Fruit fly (Drosophila melanogaster) whole organism, embryonic: ENCODE results near the gene CG31100.

ENCODE experiments used
- Antp ChIP-seq: fragments of 200-800 bp; sonication (Bioruptor generic); optimal IDR thresholded peaks from 3 replicates; lab custom pipeline; 2016; ENCODE audit warnings: missing biosample characterization, missing genetic modification characterization
- B-H1 ChIP-seq: fragments of 200-800 bp; sonication (Bioruptor generic); IDR thresholded peaks from 3 replicates; pipeline ENCODE4 v1.3.6; 2022; ENCODE audit warnings: missing biosample characterization, missing genetic modification characterization
- CG10209 ChIP-seq: fragments of 200-800 bp; sonication (Bioruptor generic); optimal IDR thresholded peaks from 3 replicates; lab custom pipeline; 2017; ENCODE audit warnings: missing biosample characterization, mild to moderate bottlenecking, missing genetic modification characterization, missing genetic modification reagents
- CG10274 ChIP-seq: fragments of 200-800 bp; sonication (Bioruptor generic); optimal IDR thresholded peaks from 3 replicates; lab custom pipeline; 2017; ENCODE audit warnings: missing biosample characterization, mild to moderate bottlenecking, missing genetic modification characterization
- CG10366 ChIP-seq: fragments of 200-800 bp; sonication (Bioruptor generic); IDR thresholded peaks from 2 replicates; pipeline ENCODE4 v1.3.6; 2022; ENCODE audit warnings: missing biosample characterization, missing genetic modification characterization
- CG11504 ChIP-seq: fragments of 200-800 bp; sonication (Bioruptor generic); optimal IDR thresholded peaks from 3 replicates; lab custom pipeline; 2019; ENCODE audit warnings: missing biosample characterization, mild to moderate bottlenecking, missing genetic modification characterization, moderate library complexity
- CG12391 ChIP-seq: fragments of 200-800 bp; sonication (Bioruptor generic); optimal IDR thresholded peaks from 3 replicates; lab custom pipeline; 2018; ENCODE audit warnings: missing biosample characterization, mild to moderate bottlenecking, missing genetic modification characterization, moderate library complexity
- CG13287 ChIP-seq: fragments of 200-800 bp; sonication (Bioruptor generic); IDR thresholded peaks from 2 replicates; pipeline ENCODE4 v1.3.6; 2022; ENCODE audit warnings: missing biosample characterization, missing genetic modification characterization; ENCODE audit not compliant: partially characterized antibody
- CG13424 ChIP-seq: fragments of 200-800 bp; sonication (Bioruptor generic); optimal IDR thresholded peaks from 2 replicates; lab custom pipeline; 2019; ENCODE audit warnings: missing biosample characterization, mild to moderate bottlenecking, missing genetic modification characterization, moderate library complexity
- CG14667 ChIP-seq: fragments of 200-800 bp; sonication (Bioruptor generic); IDR thresholded peaks from 2 replicates; pipeline ENCODE4 v1.3.6; 2022; ENCODE audit warnings: missing biosample characterization, missing genetic modification characterization
- CG17829 ChIP-seq: fragments of 200-800 bp; optimal IDR thresholded peaks from 2 replicates; lab custom pipeline; 2019; ENCODE audit warnings: missing biosample characterization, mild to moderate bottlenecking, missing genetic modification characterization, moderate library complexity
- CG18262 ChIP-seq: fragments of 200-800 bp; optimal IDR thresholded peaks from 3 replicates; lab custom pipeline; 2019; ENCODE audit warnings: missing biosample characterization, mild to moderate bottlenecking, missing genetic modification characterization, moderate library complexity
- CG18476 ChIP-seq: fragments of 200-800 bp; sonication (Bioruptor generic); optimal IDR thresholded peaks from 2 replicates; lab custom pipeline; 2016; ENCODE audit warnings: missing biosample characterization, mild to moderate bottlenecking, missing genetic modification characterization
- CG2199 ChIP-seq: fragments of 200-800 bp; sonication (Bioruptor generic); IDR thresholded peaks from 3 replicates; pipeline ENCODE4 v1.3.6; 2022; ENCODE audit warnings: missing biosample characterization, missing genetic modification characterization
- CG32767 ChIP-seq: fragments of 200-800 bp; sonication (Bioruptor generic); IDR thresholded peaks from 2 replicates; pipeline ENCODE4 v1.3.6; 2022; ENCODE audit warnings: missing biosample characterization, missing genetic modification characterization
- CG3281 ChIP-seq: fragments of 200-800 bp; sonication (Bioruptor generic); optimal IDR thresholded peaks from 3 replicates; lab custom pipeline; 2017; ENCODE audit warnings: missing biosample characterization, mild to moderate bottlenecking, missing genetic modification characterization
- CG4730 ChIP-seq: fragments of 200-800 bp; sonication (Bioruptor generic); IDR thresholded peaks from 2 replicates; pipeline ENCODE4 v1.3.6; 2022; ENCODE audit warnings: missing biosample characterization, missing genetic modification characterization
- CG6765 ChIP-seq: fragments of 200-800 bp; sonication (Bioruptor generic); optimal IDR thresholded peaks from 3 replicates; lab custom pipeline; 2017; ENCODE audit warnings: missing biosample characterization, mild to moderate bottlenecking, missing genetic modification characterization
- CHES-1-like ChIP-seq: fragments of 200-800 bp; sonication (Bioruptor generic); optimal IDR thresholded peaks from 2 replicates; lab custom pipeline; 2016; ENCODE audit warnings: missing biosample characterization, missing genetic modification characterization
- CrebB ChIP-seq: fragments of 200-800 bp; sonication (Bioruptor generic); optimal IDR thresholded peaks from 3 replicates; lab custom pipeline; 2018; ENCODE audit warnings: missing biosample characterization, mild to moderate bottlenecking, missing genetic modification characterization
- Dip3 ChIP-seq: fragments of 200-800 bp; sonication (Bioruptor generic); optimal IDR thresholded peaks from 3 replicates; lab custom pipeline; 2016; ENCODE audit warnings: missing biosample characterization, missing genetic modification characterization
- E2f2 ChIP-seq: fragments of 200-800 bp; sonication (Bioruptor generic); IDR thresholded peaks from 2 replicates; pipeline ENCODE4 v1.3.6; 2022; ENCODE audit warnings: missing biosample characterization, missing genetic modification characterization
- Fer3 ChIP-seq: fragments of 200-800 bp; sonication (Bioruptor generic); optimal IDR thresholded peaks from 2 replicates; lab custom pipeline; 2018; ENCODE audit warnings: missing biosample characterization, mild to moderate bottlenecking, missing genetic modification characterization, moderate library complexity
- HLH4C ChIP-seq: fragments of 200-800 bp; sonication (Bioruptor generic); IDR thresholded peaks from 3 replicates; pipeline ENCODE4 v1.3.6; 2022; ENCODE audit warnings: missing biosample characterization, missing genetic modification characterization; ENCODE audit not compliant: partially characterized antibody
- HLH54F ChIP-seq: fragments of 200-800 bp; sonication (Bioruptor generic); optimal IDR thresholded peaks from 3 replicates; lab custom pipeline; 2016; ENCODE audit warnings: missing biosample characterization, missing genetic modification characterization
- HmgD ChIP-seq: fragments of 200-800 bp; sonication (Bioruptor generic); optimal IDR thresholded peaks from 3 replicates; lab custom pipeline; 2016; ENCODE audit warnings: missing biosample characterization, missing genetic modification characterization
- Hsf ChIP-seq: fragments of 200-800 bp; sonication (Bioruptor generic); optimal IDR thresholded peaks from 3 replicates; lab custom pipeline; 2016; ENCODE audit warnings: missing biosample characterization, missing genetic modification characterization
- Jarid2 ChIP-seq: fragments of 200-800 bp; sonication (Bioruptor generic); optimal IDR thresholded peaks from 3 replicates; lab custom pipeline; 2017; ENCODE audit warnings: mild to moderate bottlenecking, missing biosample characterization, missing genetic modification reagents, missing genetic modification characterization
- Lim3 ChIP-seq: fragments of 200-800 bp; sonication (Bioruptor generic); IDR thresholded peaks from 2 replicates; pipeline ENCODE4 v1.3.6; 2022; ENCODE audit warnings: missing biosample characterization, missing genetic modification characterization
- Myb ChIP-seq: fragments of 200-800 bp; sonication (Bioruptor generic); optimal IDR thresholded peaks from 2 replicates; lab custom pipeline; 2016; ENCODE audit warnings: missing biosample characterization, missing genetic modification characterization
- Oli ChIP-seq: fragments of 200-800 bp; sonication (Bioruptor generic); optimal IDR thresholded peaks from 2 replicates; lab custom pipeline; 2018; ENCODE audit warnings: missing biosample characterization, mild to moderate bottlenecking, missing genetic modification characterization, moderate library complexity
- Rfx ChIP-seq: fragments of 200-800 bp; sonication (Bioruptor generic); IDR thresholded peaks from 2 replicates; pipeline ENCODE4 v1.3.6; 2022; ENCODE audit warnings: missing biosample characterization, missing genetic modification characterization
- YL-1 ChIP-seq: fragments of 200-800 bp; sonication (Bioruptor generic); optimal IDR thresholded peaks from 3 replicates; lab custom pipeline; 2017; ENCODE audit warnings: missing biosample characterization, mild to moderate bottlenecking, missing genetic modification characterization
- bab2 ChIP-seq: fragments of 200-800 bp; sonication (Bioruptor generic); optimal IDR thresholded peaks from 2 replicates; lab custom pipeline; 2016; ENCODE audit warnings: missing biosample characterization, missing genetic modification characterization
- bowl ChIP-seq: fragments of 200-800 bp; sonication (Bioruptor generic); IDR thresholded peaks from 2 replicates; pipeline ENCODE4 v1.3.6; 2022; ENCODE audit warnings: missing biosample characterization, missing genetic modification characterization
- danr ChIP-seq: fragments of 200-800 bp; sonication (Bioruptor generic); IDR thresholded peaks from 2 replicates; pipeline ENCODE4 v1.3.6; 2022; ENCODE audit warnings: missing biosample characterization, missing genetic modification characterization
- dati ChIP-seq: fragments of 200-800 bp; sonication (Bioruptor generic); IDR thresholded peaks from 2 replicates; pipeline ENCODE4 v1.3.6; 2022; ENCODE audit warnings: missing biosample characterization, missing genetic modification characterization
- dimm ChIP-seq: fragments of 200-800 bp; sonication (Bioruptor generic); IDR thresholded peaks from 2 replicates; pipeline ENCODE4 v1.3.6; 2022; ENCODE audit warnings: missing biosample characterization, missing genetic modification characterization
- en ChIP-seq: fragments of 200-800 bp; sonication (Bioruptor generic); optimal IDR thresholded peaks from 2 replicates; lab custom pipeline; 2016; ENCODE audit warnings: missing biosample characterization, missing genetic modification characterization
- gt ChIP-seq: fragments of 200-800 bp; sonication (Bioruptor generic); IDR thresholded peaks from 2 replicates; pipeline ENCODE4 v1.3.6; 2022; ENCODE audit warnings: missing biosample characterization, missing genetic modification characterization
- hkb ChIP-seq, 2 experiments: fragments of 200-800 bp in 1 of 2; fragments of >200 bp in 1 of 2; sonication (Bioruptor generic) in 1 of 2; IDR thresholded peaks in 1 of 2; optimal IDR thresholded peaks in 1 of 2; 2 replicates each; pipeline versions ENCODE4 v1.3.6 to Lab custom; 2017 to 2022; ENCODE audit warnings: missing biosample characterization in 1 of 2, missing genetic modification characterization in 1 of 2
- ken ChIP-seq: fragments of 200-800 bp; sonication (Bioruptor generic); IDR thresholded peaks from 3 replicates; pipeline ENCODE4 v1.3.6; 2022; ENCODE audit warnings: missing biosample characterization, missing genetic modification characterization
- lbe ChIP-seq: fragments of 200-800 bp; sonication (Bioruptor generic); optimal IDR thresholded peaks from 2 replicates; lab custom pipeline; 2016; ENCODE audit warnings: missing biosample characterization, mild to moderate bottlenecking, missing genetic modification characterization
- pzg ChIP-seq: fragments of 200-800 bp; sonication (Bioruptor generic); optimal IDR thresholded peaks from 3 replicates; lab custom pipeline; 2018; ENCODE audit warnings: missing biosample characterization, mild to moderate bottlenecking, missing genetic modification characterization, moderate library complexity
- scrt ChIP-seq: fragments of 200-800 bp; sonication (Bioruptor generic); optimal IDR thresholded peaks from 2 replicates; lab custom pipeline; 2018; ENCODE audit warnings: missing biosample characterization, mild to moderate bottlenecking, missing genetic modification characterization, moderate library complexity
- sisA ChIP-seq: fragments of 200-800 bp; sonication (Bioruptor generic); IDR thresholded peaks from 2 replicates; pipeline ENCODE4 v1.3.6; 2022; ENCODE audit warnings: missing biosample characterization, missing genetic modification characterization
- tin ChIP-seq: fragments of 200-800 bp; sonication (Bioruptor generic); optimal IDR thresholded peaks from 3 replicates; lab custom pipeline; 2016; ENCODE audit warnings: missing biosample characterization, missing genetic modification characterization

The CG31100 gene

DNA sequence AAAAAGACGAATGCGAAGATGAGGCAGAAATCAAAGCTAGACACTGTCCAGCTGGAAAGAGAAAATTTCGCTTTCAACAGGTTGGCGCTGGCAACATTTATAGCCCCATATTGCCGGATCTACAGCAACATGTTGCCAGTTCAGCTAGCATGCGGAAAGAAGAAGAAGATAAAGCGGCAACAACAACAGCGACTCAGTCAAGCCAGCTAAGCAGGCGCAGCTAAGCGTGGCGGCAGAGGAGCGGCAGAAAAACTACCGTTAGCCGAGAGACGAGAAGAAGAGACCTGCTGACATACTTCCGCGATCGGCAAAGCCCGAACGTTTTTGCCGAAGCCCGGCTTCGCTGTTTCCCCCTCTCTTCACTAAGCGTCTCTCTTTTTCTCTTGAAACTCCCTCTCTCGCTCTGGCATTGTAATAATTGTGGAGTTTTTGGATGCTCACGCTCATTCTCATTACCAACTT is 48.1 kb downstream of the CG31100 start (continued):
- TF ChIP-seq CG13287 (peak; percentile 10; the same call in 1 of the 2 replicates), Antp (GFP tag; lab: Kevin White, UChicago) (no peak), CG11504 (tag; lab: Kevin White, UChicago) (peak; percentile 99), CG2199 (GFP tag; lab: Robert Waterston, UW) (0 out of 3 replicates have a peak, but pooled peaks have one; percentile 67), hkb (optimal IDR thresholded peaks at IDR 0.05; lab: Kevin White, UChicago) (no peak), hkb (GFP tag; IDR thresholded peaks at IDR 0.05; lab: Robert Waterston, UW) (no peak), CG10366 (GFP tag; lab: Robert Waterston, UW) (no peak), CG3281 (GFP tag; lab: Kevin White, UChicago) (no peak), CG6765 (no peak), CG18476 (GFP tag; lab: Kevin White, UChicago) (no peak), CrebB (tag; lab: Kevin White, UChicago) (no peak), gt (GFP tag; lab: Robert Waterston, UW) (no peak), dati (GFP tag; lab: Robert Waterston, UW) (no peak), ken (GFP tag; lab: Robert Waterston, UW) (no peak), pzg (GFP tag; lab: Kevin White, UChicago) (no peak), Lim3 (GFP tag; lab: Robert Waterston, UW) (no peak), CHES-1-like (GFP tag; lab: Kevin White, UChicago) (no peak), CG14667 (no peak), YL-1 (no peak)
- TF ChIP-seq, all 482 proteins: peak for 26

DNA sequence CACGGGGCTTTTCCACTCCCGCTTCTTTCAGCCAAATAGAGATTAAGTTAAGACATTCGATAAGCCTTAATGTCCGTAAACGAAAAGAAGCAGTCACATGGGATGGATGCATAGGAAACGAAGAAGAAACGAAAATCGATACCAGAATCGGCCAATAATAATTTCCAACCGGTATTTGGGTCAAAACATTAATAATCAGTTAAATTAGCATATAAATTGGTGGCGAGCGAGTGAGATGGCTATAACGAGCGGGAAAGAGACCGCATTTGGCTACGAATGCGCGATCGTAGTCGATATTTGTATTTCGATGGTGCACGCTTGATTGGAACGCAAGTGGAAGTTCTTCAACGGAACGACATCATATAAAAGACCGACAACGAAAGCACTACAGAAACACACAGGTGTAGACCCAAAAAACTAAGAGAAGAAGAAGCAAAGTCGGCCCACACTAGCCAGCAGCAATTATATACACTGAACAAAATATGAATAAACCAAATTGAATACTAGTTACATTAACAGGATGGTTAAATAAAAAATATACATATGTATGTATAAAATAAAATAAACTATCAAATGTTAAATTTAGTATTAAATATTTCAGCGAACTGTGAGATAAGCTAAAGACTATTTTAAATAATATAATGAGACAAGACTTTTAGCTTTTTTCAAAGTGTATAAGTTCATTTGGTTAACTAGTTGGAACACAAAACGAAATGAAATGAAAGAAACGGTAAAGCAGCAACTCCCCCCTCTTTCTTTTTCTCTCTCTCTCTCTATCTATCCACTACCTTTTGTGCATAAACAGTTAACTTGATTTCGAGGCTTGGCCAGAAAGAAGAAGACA is 48.7 kb downstream of the CG31100 start:
- TF ChIP-seq HLH54F (no peak), HLH4C (GFP tag; lab: Robert Waterston, UW) (no peak), Rfx (no peak), lbe (GFP tag; lab: Kevin White, UChicago) (no peak), CG10274 (GFP tag; lab: Kevin White, UChicago) (no peak), dimm (no peak), CG18262 (tag; lab: Kevin White, UChicago) (peak; percentile 88), CG13424 (peak; percentile 77), bab2 (GFP tag; lab: Kevin White, UChicago) (no peak), E2f2 (GFP tag; lab: Robert Waterston, UW) (peak; percentile 28; the same call in 1 of the 2 replicates), sisA (peak; percentile 37; the same call in 1 of the 2 replicates), bowl (GFP tag; lab: Robert Waterston, UW) (no peak), B-H1 (GFP tag; lab: Robert Waterston, UW) (no peak), CG32767 (peak; percentile 60; the same call in 1 of the 2 replicates), CG10209 (GFP tag; lab: Kevin White, UChicago) (peak; percentile 41), CG17829 (tag; lab: Kevin White, UChicago) (peak; percentile 84), CG4730 (GFP tag; lab: Robert Waterston, UW) (no peak), gt (GFP tag; lab: Robert Waterston, UW) (no peak), scrt (GFP tag; lab: Kevin White, UChicago) (no peak), Jarid2 (GFP tag; lab: Kevin White, UChicago) (no peak), tin (GFP tag; lab: Kevin White, UChicago) (peak; percentile 12), Myb (GFP tag; lab: Kevin White, UChicago) (no peak), Fer3 (tag; lab: Kevin White, UChicago) (peak; percentile 4), Hsf (no peak), Dip3 (GFP tag; lab: Kevin White, UChicago) (no peak), Oli (tag; lab: Kevin White, UChicago) (peak; percentile 67), CG13287 (no peak), danr (GFP tag; lab: Robert Waterston, UW) (no peak), en (GFP tag; lab: Kevin White, UChicago) (no peak), HmgD (no peak), CG12391 (tag; lab: Kevin White, UChicago) (peak; percentile 77)
